Worm (Caenorhabditis elegans) whole organism, L2 larva: ENCODE results near the gene C24A3.2.

Experiments
- C34F6.9 ChIP-seq: fragments of 150-350 bp; optimal IDR thresholded peaks from 2 replicates; lab custom pipeline; 2014; ENCODE audit warnings: missing biosample characterization, missing genetic modification characterization
- F13H6.1 ChIP-seq: sonication (generic microtip); optimal IDR thresholded peaks from 2 replicates; lab custom pipeline; 2016; ENCODE audit warnings: missing genetic modification characterization, missing compliant biosample characterization
- R02D3.7 ChIP-seq: fragments of 150-350 bp; optimal IDR thresholded peaks from 2 replicates; lab custom pipeline; 2014; ENCODE audit warnings: missing biosample characterization, missing genetic modification characterization
- Y55F3AM.14 ChIP-seq: fragments of 200-800 bp; sonication (Bioruptor generic); optimal IDR thresholded peaks from 2 replicates; lab custom pipeline; 2018; ENCODE audit warnings: mild to moderate bottlenecking, missing genetic modification characterization, missing compliant biosample characterization
- ZK546.5 ChIP-seq: sonication (generic microtip); optimal IDR thresholded peaks from 2 replicates; lab custom pipeline; 2017; ENCODE audit warnings: missing biosample characterization, missing genetic modification characterization
- alr-1 ChIP-seq: fragments of 150-350 bp; optimal IDR thresholded peaks from 2 replicates; lab custom pipeline; 2014; ENCODE audit warnings: missing biosample characterization, missing genetic modification characterization
- aly-2 ChIP-seq: fragments of 150-350 bp; optimal IDR thresholded peaks from 2 replicates; lab custom pipeline; 2014; ENCODE audit warnings: missing biosample characterization, missing genetic modification characterization
- blmp-1 ChIP-seq: sonication (generic microtip); optimal IDR thresholded peaks from 2 replicates; lab custom pipeline; 2017; ENCODE audit warnings: missing genetic modification characterization, mild to moderate bottlenecking, missing compliant biosample characterization, antibody characterized with exemption, moderate library complexity; ENCODE audit not compliant: insufficient read depth
- ceh-82 ChIP-seq: fragments of 150-350 bp; optimal IDR thresholded peaks from 2 replicates; lab custom pipeline; 2014; ENCODE audit warnings: missing biosample characterization, missing genetic modification characterization
- dmd-4 ChIP-seq: sonication (generic microtip); optimal IDR thresholded peaks from 2 replicates; lab custom pipeline; 2017; ENCODE audit warnings: missing biosample characterization, missing genetic modification characterization
- elt-1 ChIP-seq: fragments of 150-350 bp; optimal IDR thresholded peaks from 2 replicates; lab custom pipeline; 2014; ENCODE audit warnings: missing biosample characterization, missing genetic modification characterization
- fos-1 ChIP-seq: fragments of 150-350 bp; optimal IDR thresholded peaks from 2 replicates; lab custom pipeline; 2014; ENCODE audit warnings: missing biosample characterization, missing genetic modification characterization
- lin-13 ChIP-seq: fragments of 150-350 bp; optimal IDR thresholded peaks from 2 replicates; lab custom pipeline; 2014; ENCODE audit warnings: missing biosample characterization, missing genetic modification reagents, missing genetic modification characterization
- lin-39 ChIP-seq: fragments of 150-350 bp; optimal IDR thresholded peaks from 2 replicates; lab custom pipeline; 2014; ENCODE audit warnings: missing biosample characterization, missing genetic modification reagents, missing genetic modification characterization
- lsy-2 ChIP-seq, 2 experiments: fragments of 150-350 bp in 1 of 2; sonication (generic microtip) in 1 of 2; optimal IDR thresholded peaks; 2 replicates each; lab custom pipeline; 2014 to 2017; ENCODE audit warnings: missing biosample characterization in 2 of 2, missing genetic modification characterization in 2 of 2
- mab-5 ChIP-seq: fragments of 150-350 bp; optimal IDR thresholded peaks from 2 replicates; lab custom pipeline; 2014; ENCODE audit warnings: missing biosample characterization, missing genetic modification characterization
- mbf-1 ChIP-seq: sonication (generic microtip); optimal IDR thresholded peaks from 2 replicates; lab custom pipeline; 2017; ENCODE audit warnings: missing biosample characterization, missing genetic modification characterization
- mdl-1 ChIP-seq, 2 experiments: fragments of 150-350 bp in 1 of 2; sonication (generic microtip) in 1 of 2; optimal IDR thresholded peaks; 2 replicates each; lab custom pipeline; 2017; ENCODE audit warnings: missing biosample characterization in 2 of 2, missing genetic modification characterization in 2 of 2
- nhr-11 ChIP-seq: fragments of 150-350 bp; optimal IDR thresholded peaks from 2 replicates; lab custom pipeline; 2014; ENCODE audit warnings: missing biosample characterization, missing genetic modification characterization
- nhr-12 ChIP-seq: fragments of 150-350 bp; optimal IDR thresholded peaks from 2 replicates; lab custom pipeline; 2014; ENCODE audit warnings: missing biosample characterization, missing genetic modification characterization
- nhr-129 ChIP-seq: fragments of 150-350 bp; optimal IDR thresholded peaks from 2 replicates; lab custom pipeline; 2014; ENCODE audit warnings: missing biosample characterization, missing genetic modification characterization
- nhr-21 ChIP-seq: fragments of 150-350 bp; optimal IDR thresholded peaks from 2 replicates; lab custom pipeline; 2014; ENCODE audit warnings: missing biosample characterization, missing genetic modification characterization
- nhr-23 ChIP-seq: fragments of 150-350 bp; optimal IDR thresholded peaks from 2 replicates; lab custom pipeline; 2014; ENCODE audit warnings: missing biosample characterization, missing genetic modification reagents, missing genetic modification characterization
- nhr-237 ChIP-seq: fragments of 150-350 bp; optimal IDR thresholded peaks from 2 replicates; lab custom pipeline; 2014; ENCODE audit warnings: missing biosample characterization, missing genetic modification characterization
- nhr-25 ChIP-seq: fragments of 150-350 bp; sonication (generic microtip); optimal IDR thresholded peaks from 3 replicates; lab custom pipeline; 2014; ENCODE audit warnings: missing biosample characterization, missing genetic modification characterization
- nhr-6 ChIP-seq: fragments of 150-350 bp; optimal IDR thresholded peaks from 2 replicates; lab custom pipeline; 2014; ENCODE audit warnings: missing biosample characterization, missing genetic modification characterization
- peb-1 ChIP-seq: fragments of 150-350 bp; optimal IDR thresholded peaks from 2 replicates; lab custom pipeline; 2014; ENCODE audit warnings: missing biosample characterization, missing genetic modification characterization
- sem-4 ChIP-seq: fragments of 150-350 bp; optimal IDR thresholded peaks from 2 replicates; lab custom pipeline; 2014; ENCODE audit warnings: missing biosample characterization, missing genetic modification reagents, missing genetic modification characterization
- sma-9 ChIP-seq, 2 experiments: fragments of 150-350 bp in 1 of 2; sonication (generic microtip) in 1 of 2; optimal IDR thresholded peaks; 2 replicates each; lab custom pipeline; 2014 to 2016; ENCODE audit warnings: missing genetic modification characterization in 2 of 2, mild to moderate bottlenecking in 1 of 2, missing biosample characterization in 1 of 2, missing compliant biosample characterization in 1 of 2, missing genetic modification reagents in 1 of 2, moderate library complexity in 1 of 2
- snpc-4 ChIP-seq: fragments of 150-350 bp; optimal IDR thresholded peaks from 2 replicates; lab custom pipeline; 2014; ENCODE audit warnings: missing biosample characterization, missing genetic modification characterization
- unc-55 ChIP-seq: fragments of 150-350 bp; sonication (generic microtip); optimal IDR thresholded peaks from 3 replicates; lab custom pipeline; 2014; ENCODE audit warnings: missing biosample characterization, missing genetic modification reagents, missing genetic modification characterization
- unc-62 ChIP-seq: fragments of 150-350 bp; optimal IDR thresholded peaks from 2 replicates; lab custom pipeline; 2014; ENCODE audit warnings: missing biosample characterization, missing genetic modification reagents, missing genetic modification characterization
- zag-1 ChIP-seq: fragments of 150-350 bp; optimal IDR thresholded peaks from 2 replicates; lab custom pipeline; 2014; ENCODE audit warnings: missing biosample characterization, missing genetic modification characterization
- ztf-1 ChIP-seq: fragments of 200-800 bp; sonication (Bioruptor generic); conservative IDR thresholded peaks from 2 replicates; pipeline ENCODE4 v1.3.6; 2022; ENCODE audit warnings: missing genetic modification characterization, missing compliant biosample characterization
- ztf-11 ChIP-seq: sonication (generic microtip); optimal IDR thresholded peaks from 2 replicates; lab custom pipeline; 2017; ENCODE audit warnings: missing biosample characterization, missing genetic modification characterization
- ztf-4 ChIP-seq: fragments of 150-350 bp; optimal IDR thresholded peaks from 2 replicates; lab custom pipeline; 2014; ENCODE audit warnings: missing biosample characterization, missing genetic modification characterization

C24A3.2 gene

ce11 chrX:8995527-8995946 lies 1.8 kb upstream of the C24A3.2 start (continued):
- TF ChIP-seq nhr-21 (tag; lab: Kevin White, UChicago): no peak
- no peak for TF ChIP-seq alr-1 (tag; lab: Kevin White, UChicago)
- TF ChIP-seq mbf-1 (tag; lab: Kevin White, UChicago): no peak
- TF ChIP-seq ztf-11: no peak
- TF ChIP-seq fos-1 (tag; lab: Kevin White, UChicago): no peak
- TF ChIP-seq Y55F3AM.14 (GFP tag; lab: Kevin White, UChicago): peak; percentile 43

DNA sequence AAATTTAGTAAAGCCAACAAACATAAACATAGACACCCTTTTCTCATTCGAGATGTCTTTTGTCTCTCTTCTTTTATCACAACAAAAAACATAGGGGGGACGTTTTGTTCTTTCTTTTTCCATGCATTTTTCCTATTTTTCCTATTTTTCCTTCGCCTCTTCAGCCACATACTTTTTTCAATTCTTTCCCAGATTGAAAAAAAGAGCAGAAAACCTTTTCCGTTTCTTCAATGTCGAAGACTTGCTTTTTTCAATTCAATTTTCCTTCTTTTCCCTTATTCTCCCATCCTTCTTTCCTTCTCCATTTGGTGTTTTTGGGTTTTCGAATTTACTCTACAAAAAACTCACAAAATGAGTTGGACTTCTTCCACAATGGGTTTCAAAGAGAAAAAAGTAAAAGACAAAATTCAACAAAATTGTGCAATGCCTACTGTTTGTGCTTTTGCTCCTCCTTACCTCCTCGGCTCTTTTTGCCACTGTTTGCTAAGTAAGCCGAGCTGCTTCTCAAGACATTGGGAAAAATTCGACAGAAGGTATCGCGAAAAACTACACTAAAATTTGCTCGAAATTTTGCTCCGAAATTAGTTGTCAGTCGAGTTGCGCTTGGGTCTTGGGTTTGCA lies 694 bp upstream of the C24A3.2 start:
- peak; percentile 12 for TF ChIP-seq nhr-129 (tag; lab: Kevin White, UChicago)
- TF ChIP-seq C34F6.9 (tag; lab: Kevin White, UChicago): no peak
- TF ChIP-seq nhr-6: no peak
- TF ChIP-seq mdl-1 (tag; optimal IDR thresholded peaks at IDR 0.05; lab: Kevin White, UChicago): no peak
- TF ChIP-seq nhr-11: no peak
- TF ChIP-seq peb-1 (tag; lab: Kevin White, UChicago): no peak
- peak; percentile 44 for TF ChIP-seq unc-55 (GFP tag; lab: Kevin White, UChicago)
- no peak for TF ChIP-seq lin-13 (GFP tag; lab: Kevin White, UChicago)
- no peak for TF ChIP-seq dmd-4
- TF ChIP-seq ztf-11: no peak
- no peak for TF ChIP-seq F13H6.1 (tag; lab: Kevin White, UChicago)

- TF ChIP-seq R02D3.7 (tag; lab: Kevin White, UChicago) (no peak), unc-55 (GFP tag; lab: Kevin White, UChicago) (no peak), snpc-4 (tag; lab: Kevin White, UChicago) (no peak), sem-4 (tag; lab: Kevin White, UChicago) (no peak), sma-9 (GFP tag; optimal IDR thresholded peaks at IDR 0.05; lab: Kevin White, UChicago) (no peak), sma-9 (tag; optimal IDR thresholded peaks at IDR 0.05; lab: Kevin White, UChicago) (no peak), mab-5 (tag; lab: Kevin White, UChicago) (no peak)
These were observed 1.5 kb downstream of the C24A3.2 start, which contains the start of gene C24A3.1 for ce11 chrX:8998809-8999208. TSS of gene C24A3.1 (plus strand) at chrX:8999071.

ce11 chrX:9010418-9010817 lies 13.1 kb downstream of the C24A3.2 start, which contains the start of gene C24A3.9:
TSS of gene C24A3.9 (minus strand) at chrX:9010518.
- TF ChIP-seq alr-1 (tag; lab: Kevin White, UChicago): no peak
- TF ChIP-seq nhr-237 (tag; lab: Kevin White, UChicago): no peak
- no peak for TF ChIP-seq nhr-129 (tag; lab: Kevin White, UChicago)
- no peak for TF ChIP-seq nhr-12 (tag; lab: Kevin White, UChicago)
- no peak for TF ChIP-seq peb-1 (tag; lab: Kevin White, UChicago)
- TF ChIP-seq nhr-23 (tag; lab: Kevin White, UChicago): no peak
- no peak for TF ChIP-seq aly-2 (tag; lab: Kevin White, UChicago)
- TF ChIP-seq lsy-2 (tag; optimal IDR thresholded peaks at IDR 0.05; lab: Kevin White, UChicago): no peak
- no peak for TF ChIP-seq fos-1 (tag; lab: Kevin White, UChicago)
- TF ChIP-seq mab-5 (tag; lab: Kevin White, UChicago): no peak
- TF ChIP-seq ztf-4 (tag; lab: Kevin White, UChicago): no peak
- no peak for TF ChIP-seq ceh-82 (tag; lab: Kevin White, UChicago)

DNA sequence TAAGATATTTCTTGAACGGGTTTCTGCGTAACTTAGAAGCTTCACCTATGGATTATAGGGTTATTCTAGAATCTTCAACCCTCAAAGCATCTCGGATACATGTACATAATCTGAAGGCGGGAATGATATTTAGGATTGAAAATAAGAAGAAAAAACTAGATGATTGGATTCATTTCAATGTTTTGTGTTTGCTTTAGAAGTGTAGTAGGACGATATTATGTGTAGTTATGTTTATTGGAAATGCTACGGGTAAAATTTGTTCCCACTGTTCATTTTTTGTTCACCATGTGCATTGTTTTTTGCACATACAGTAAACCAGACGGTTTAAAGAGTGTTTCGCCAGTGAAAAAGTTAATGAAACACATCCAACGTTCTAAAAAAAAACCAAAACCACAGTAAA lies 14.2 kb downstream of the C24A3.2 start:
- no peak for TF ChIP-seq ztf-1
- TF ChIP-seq C34F6.9 (tag; lab: Kevin White, UChicago): no peak
- no peak for TF ChIP-seq lin-13 (GFP tag; lab: Kevin White, UChicago)
- no peak for TF ChIP-seq unc-62 (GFP tag; lab: Kevin White, UChicago)
- TF ChIP-seq nhr-25 (tag; lab: Kevin White, UChicago): no peak
- TF ChIP-seq blmp-1 (tag; lab: Kevin White, UChicago): no peak
- TF ChIP-seq elt-1 (tag; lab: Kevin White, UChicago): no peak
- no peak for TF ChIP-seq R02D3.7 (tag; lab: Kevin White, UChicago)
- no peak for TF ChIP-seq lsy-2 (tag; optimal IDR thresholded peaks at IDR 0.05; lab: Kevin White, UChicago)
- TF ChIP-seq nhr-11: no peak
- no peak for TF ChIP-seq zag-1
- no peak for TF ChIP-seq alr-1 (tag; lab: Kevin White, UChicago)
- TF ChIP-seq ceh-82 (tag; lab: Kevin White, UChicago): no peak
- TF ChIP-seq nhr-21 (tag; lab: Kevin White, UChicago): no peak
- TF ChIP-seq lin-39 (tag; lab: Kevin White, UChicago): no peak
- no peak for TF ChIP-seq snpc-4 (tag; lab: Kevin White, UChicago)
- no peak for TF ChIP-seq ZK546.5 (tag; lab: Kevin White, UChicago)
